Worm (Caenorhabditis elegans) whole organism, midembryonic: ENCODE results near the gene hst-3.2.

Experiments
- cog-1 ChIP-seq: sonication (generic microtip); optimal IDR thresholded peaks from 2 replicates; lab custom pipeline; 2016; ENCODE audit warnings: missing genetic modification characterization, missing compliant biosample characterization
- tab-1 ChIP-seq: fragments of 200-800 bp; sonication (Bioruptor generic); IDR thresholded peaks from 2 replicates; pipeline ENCODE4 v1.3.6; 2022; ENCODE audit warnings: missing genetic modification characterization, missing compliant biosample characterization

- no peak for TF ChIP-seq tab-1 (GFP tag; lab: Robert Waterston, UW)
- no peak for TF ChIP-seq cog-1
Observed at ce11 chrX:2921737-2922136, 2.1 kb downstream of the hst-3.2 start.
